Worm (Caenorhabditis elegans) whole organism, L2 larva: ENCODE data around the gene K09A11.1.

ENCODE experiments used
- ZK546.5 ChIP-seq: sonication (generic microtip); optimal IDR thresholded peaks from 2 replicates; lab custom pipeline; 2017; ENCODE audit warnings: missing biosample characterization, missing genetic modification characterization
- alr-1 ChIP-seq: fragments of 150-350 bp; optimal IDR thresholded peaks from 2 replicates; lab custom pipeline; 2014; ENCODE audit warnings: missing biosample characterization, missing genetic modification characterization
- ama-1 ChIP-seq: fragments of 150-350 bp; optimal IDR thresholded peaks from 2 replicates; lab custom pipeline; 2018; ENCODE audit warnings: inconsistent platforms
- egl-27 ChIP-seq: sonication (generic microtip); optimal IDR thresholded peaks from 3 replicates; lab custom pipeline; 2017; ENCODE audit warnings: missing biosample characterization, missing genetic modification reagents, missing genetic modification characterization
- elt-3 ChIP-seq: sonication (generic microtip); optimal IDR thresholded peaks from 2 replicates; lab custom pipeline; 2017; ENCODE audit warnings: missing biosample characterization, missing genetic modification characterization
- nhr-11 ChIP-seq: fragments of 150-350 bp; optimal IDR thresholded peaks from 2 replicates; lab custom pipeline; 2014; ENCODE audit warnings: missing biosample characterization, missing genetic modification characterization
- nhr-77 ChIP-seq: fragments of 150-350 bp; optimal IDR thresholded peaks from 2 replicates; lab custom pipeline; 2014; ENCODE audit warnings: missing biosample characterization, missing genetic modification characterization
- unc-62 ChIP-seq: fragments of 150-350 bp; optimal IDR thresholded peaks from 2 replicates; lab custom pipeline; 2014; ENCODE audit warnings: missing biosample characterization, missing genetic modification reagents, missing genetic modification characterization
- zag-1 ChIP-seq: fragments of 150-350 bp; optimal IDR thresholded peaks from 2 replicates; lab custom pipeline; 2014; ENCODE audit warnings: missing biosample characterization, missing genetic modification characterization

- TF ChIP-seq nhr-77 (no peak), elt-3 (tag; lab: Kevin White, UChicago) (no peak), ama-1 (no peak), ZK546.5 (tag; lab: Kevin White, UChicago) (no peak), zag-1 (tag; lab: Kevin White, UChicago) (no peak), nhr-11 (tag; lab: Kevin White, UChicago) (no peak), unc-62 (GFP tag; lab: Kevin White, UChicago) (no peak), egl-27 (no peak), alr-1 (tag; lab: Kevin White, UChicago) (no peak)
Observed at ce11 chrX:13293023-13293422, 30.7 kb downstream of the K09A11.1 start.
